Fruit fly (Drosophila melanogaster) whole organism, prepupa: ENCODE measurements around the gene Pde6.

ENCODE experiments used
- Blimp-1 ChIP-seq: fragments of 200-800 bp; sonication (Bioruptor generic); optimal IDR thresholded peaks from 3 replicates; lab custom pipeline; 2017; ENCODE audit warnings: missing biosample characterization, missing genetic modification characterization, mild to moderate bottlenecking, moderate library complexity, missing genetic modification reagents
- CG10631 ChIP-seq: fragments of 200-800 bp; sonication (Bioruptor generic); optimal IDR thresholded peaks from 2 replicates; lab custom pipeline; 2016; ENCODE audit warnings: missing biosample characterization, missing genetic modification characterization
- CG10669 ChIP-seq: fragments of 200-800 bp; sonication (Bioruptor generic); optimal IDR thresholded peaks from 3 replicates; lab custom pipeline; 2018; ENCODE audit warnings: missing biosample characterization, mild to moderate bottlenecking, missing genetic modification characterization, moderate library complexity
- CG11762 ChIP-seq: fragments of 200-800 bp; sonication (Bioruptor generic); optimal IDR thresholded peaks from 3 replicates; lab custom pipeline; 2016; ENCODE audit warnings: missing biosample characterization, missing genetic modification characterization; ENCODE audit not compliant: insufficient read depth
- CG15336 ChIP-seq: fragments of 200-800 bp; sonication (Bioruptor generic); IDR thresholded peaks from 2 replicates; pipeline ENCODE4 v1.3.6; 2022; ENCODE audit warnings: missing biosample characterization, missing genetic modification characterization
- CG1621 ChIP-seq: fragments of 200-800 bp; sonication (Bioruptor generic); optimal IDR thresholded peaks from 3 replicates; lab custom pipeline; 2018; ENCODE audit warnings: missing biosample characterization, mild to moderate bottlenecking, missing genetic modification characterization
- CG16779 ChIP-seq: fragments of 200-800 bp; sonication (Bioruptor generic); optimal IDR thresholded peaks from 3 replicates; lab custom pipeline; 2017; ENCODE audit warnings: missing biosample characterization, mild to moderate bottlenecking, missing genetic modification characterization
- CG3032 ChIP-seq: fragments of 200-800 bp; optimal IDR thresholded peaks from 2 replicates; lab custom pipeline; 2019; ENCODE audit warnings: missing biosample characterization, mild to moderate bottlenecking, missing genetic modification characterization, moderate library complexity
- CG32006 ChIP-seq: fragments of 200-800 bp; sonication (Bioruptor generic); optimal IDR thresholded peaks from 3 replicates; lab custom pipeline; 2017; ENCODE audit warnings: missing biosample characterization, mild to moderate bottlenecking, missing genetic modification characterization
- CG34406 ChIP-seq: fragments of 200-800 bp; sonication (Bioruptor generic); optimal IDR thresholded peaks from 3 replicates; lab custom pipeline; 2016; ENCODE audit warnings: missing biosample characterization, missing genetic modification characterization
- CG3919 ChIP-seq: fragments of 200-800 bp; sonication (Bioruptor generic); optimal IDR thresholded peaks from 3 replicates; lab custom pipeline; 2016; ENCODE audit warnings: missing biosample characterization, missing genetic modification characterization
- CG6163 ChIP-seq: fragments of 200-800 bp; sonication (Bioruptor generic); IDR thresholded peaks from 3 replicates; pipeline ENCODE4 v1.3.6; 2022; ENCODE audit warnings: missing biosample characterization, missing genetic modification characterization
- CG6808 ChIP-seq: fragments of 200-800 bp; sonication (Bioruptor generic); optimal IDR thresholded peaks from 3 replicates; lab custom pipeline; 2017; ENCODE audit warnings: missing biosample characterization, missing genetic modification characterization, mild to moderate bottlenecking, moderate library complexity, missing genetic modification reagents
- CG6854 ChIP-seq: fragments of 200-800 bp; sonication (Bioruptor generic); optimal IDR thresholded peaks from 2 replicates; lab custom pipeline; 2017; ENCODE audit warnings: missing biosample characterization, mild to moderate bottlenecking, missing genetic modification characterization
- CG8119 ChIP-seq: fragments of 200-800 bp; sonication (Bioruptor generic); IDR thresholded peaks from 3 replicates; pipeline ENCODE4 v1.3.6; 2022; ENCODE audit warnings: missing biosample characterization, missing genetic modification characterization
- CG8319 ChIP-seq: fragments of 200-800 bp; sonication (Bioruptor generic); optimal IDR thresholded peaks from 3 replicates; lab custom pipeline; 2016; ENCODE audit warnings: missing biosample characterization, missing genetic modification characterization
- CG8632 ChIP-seq: fragments of 200-800 bp; sonication (Bioruptor generic); optimal IDR thresholded peaks from 3 replicates; lab custom pipeline; 2016; ENCODE audit warnings: missing biosample characterization, missing genetic modification characterization
- CG9139 ChIP-seq: fragments of 200-800 bp; sonication (Bioruptor generic); optimal IDR thresholded peaks from 3 replicates; lab custom pipeline; 2017; ENCODE audit warnings: missing biosample characterization, mild to moderate bottlenecking, missing genetic modification characterization
- Eip75B ChIP-seq: fragments of 200-800 bp; sonication (Bioruptor generic); optimal IDR thresholded peaks from 3 replicates; lab custom pipeline; 2016; ENCODE audit warnings: missing biosample characterization, missing genetic modification characterization
- Eip78C ChIP-seq: fragments of 200-800 bp; sonication (Bioruptor generic); peaks from one replicate; lab custom pipeline; 2016; ENCODE audit warnings: missing biosample characterization, missing genetic modification characterization
- Hr39 ChIP-seq: fragments of 200-800 bp; sonication (Bioruptor generic); optimal IDR thresholded peaks from 2 replicates; lab custom pipeline; 2016; ENCODE audit warnings: missing biosample characterization, missing genetic modification characterization
- Hr4 ChIP-seq: fragments of 200-800 bp; sonication (Bioruptor generic); optimal IDR thresholded peaks from 3 replicates; lab custom pipeline; 2016; ENCODE audit warnings: missing biosample characterization, missing genetic modification characterization
- Lpt ChIP-seq: fragments of 200-800 bp; sonication (Bioruptor generic); optimal IDR thresholded peaks from 3 replicates; lab custom pipeline; 2016; ENCODE audit warnings: missing biosample characterization, missing genetic modification characterization
- Met ChIP-seq: fragments of 200-800 bp; sonication (Bioruptor generic); optimal IDR thresholded peaks from 3 replicates; lab custom pipeline; 2016; ENCODE audit warnings: missing biosample characterization, missing genetic modification characterization
- OdsH ChIP-seq: fragments of 200-800 bp; sonication (Bioruptor generic); optimal IDR thresholded peaks from 3 replicates; lab custom pipeline; 2016; ENCODE audit warnings: missing biosample characterization, missing genetic modification characterization
- Sox102F ChIP-seq: fragments of 200-800 bp; sonication (Bioruptor generic); optimal IDR thresholded peaks from 2 replicates; lab custom pipeline; 2016; ENCODE audit warnings: missing biosample characterization, mild to moderate bottlenecking, missing genetic modification characterization
- Sox15 ChIP-seq: fragments of 200-800 bp; sonication (Bioruptor generic); optimal IDR thresholded peaks from 3 replicates; lab custom pipeline; 2016; ENCODE audit warnings: missing biosample characterization, missing genetic modification characterization
- achi ChIP-seq: fragments of 200-800 bp; sonication (Bioruptor generic); optimal IDR thresholded peaks from 3 replicates; lab custom pipeline; 2016; ENCODE audit warnings: missing biosample characterization, missing genetic modification characterization
- acj6 ChIP-seq: fragments of 200-800 bp; sonication (Bioruptor generic); optimal IDR thresholded peaks from 3 replicates; lab custom pipeline; 2016; ENCODE audit warnings: missing biosample characterization, missing genetic modification characterization
- dsx ChIP-seq: fragments of 200-800 bp; optimal IDR thresholded peaks from 3 replicates; lab custom pipeline; 2019; ENCODE audit warnings: missing biosample characterization, mild to moderate bottlenecking, missing genetic modification characterization, moderate library complexity; ENCODE audit not compliant: poor library complexity, severe bottlenecking
- esn ChIP-seq: fragments of 200-800 bp; sonication (Bioruptor generic); optimal IDR thresholded peaks from 2 replicates; lab custom pipeline; 2016; ENCODE audit warnings: missing biosample characterization, mild to moderate bottlenecking, missing genetic modification characterization, moderate library complexity
- lz ChIP-seq: fragments of 200-800 bp; sonication (Bioruptor generic); optimal IDR thresholded peaks from 3 replicates; lab custom pipeline; 2016; ENCODE audit warnings: missing biosample characterization, missing genetic modification characterization
- net ChIP-seq: fragments of 200-800 bp; sonication (Bioruptor generic); optimal IDR thresholded peaks from 3 replicates; lab custom pipeline; 2016; ENCODE audit warnings: missing biosample characterization, missing genetic modification characterization
- pdm3 ChIP-seq: fragments of 200-800 bp; sonication (Bioruptor generic); optimal IDR thresholded peaks from 3 replicates; lab custom pipeline; 2016; ENCODE audit warnings: missing biosample characterization, missing genetic modification characterization
- spab ChIP-seq: fragments of 200-800 bp; sonication (Bioruptor generic); optimal IDR thresholded peaks from 2 replicates; lab custom pipeline; 2017; ENCODE audit warnings: missing biosample characterization, mild to moderate bottlenecking, missing genetic modification characterization, missing genetic modification reagents
- ss ChIP-seq, 2 experiments: fragments of 200-800 bp; sonication (Bioruptor generic); optimal IDR thresholded peaks; 2 replicates in 1 of 2; 3 replicates in 1 of 2; lab custom pipeline; 2017 to 2018; ENCODE audit warnings: mild to moderate bottlenecking in 2 of 2, missing biosample characterization in 2 of 2, missing genetic modification characterization in 2 of 2, moderate library complexity in 1 of 2
- svp ChIP-seq: fragments of 200-800 bp; sonication (Bioruptor generic); peaks from one replicate; lab custom pipeline; 2016; ENCODE audit warnings: missing biosample characterization, missing genetic modification characterization
- vri ChIP-seq: fragments of 200-800 bp; sonication (Bioruptor generic); optimal IDR thresholded peaks from 3 replicates; lab custom pipeline; 2016; ENCODE audit warnings: missing biosample characterization, mild to moderate bottlenecking, missing genetic modification characterization

The Pde6 gene

dm6 chr3R:14476273-14476672, 81.8 kb downstream of the Pde6 start (continued):
- TF ChIP-seq svp (GFP tag; lab: Kevin White, UChicago): peak; percentile 31
- TF ChIP-seq Hr4 (GFP tag; lab: Kevin White, UChicago): peak; percentile 87
- TF ChIP-seq Met (GFP tag; lab: Kevin White, UChicago): peak; percentile 43
- TF ChIP-seq Sox102F: no peak
- TF ChIP-seq Sox15 (GFP tag; lab: Kevin White, UChicago): no peak
- peak; percentile 62 for TF ChIP-seq CG11762
- TF ChIP-seq Eip75B (GFP tag; lab: Kevin White, UChicago): peak; percentile 62
- peak; percentile 77 for TF ChIP-seq OdsH
- TF ChIP-seq CG3032 (tag; lab: Kevin White, UChicago): peak; percentile 49
- peak; percentile 38 for TF ChIP-seq CG6808 (GFP tag; lab: Kevin White, UChicago)
- TF ChIP-seq CG9139 (GFP tag; lab: Kevin White, UChicago): no peak
- TF ChIP-seq esn (GFP tag; lab: Kevin White, UChicago): peak; percentile 38
- TF ChIP-seq CG32006 (GFP tag; lab: Kevin White, UChicago): peak; percentile 90
- peak; percentile 88 for TF ChIP-seq CG8119
- peak; percentile 64 for TF ChIP-seq acj6 (GFP tag; lab: Kevin White, UChicago)
- peak; percentile 74 for TF ChIP-seq pdm3 (GFP tag; lab: Kevin White, UChicago)
- TF ChIP-seq CG16779 (tag; lab: Kevin White, UChicago): peak; percentile 46
- peak; percentile 38 for TF ChIP-seq lz
- peak; percentile 86 for TF ChIP-seq Lpt (GFP tag; lab: Kevin White, UChicago)
- TF ChIP-seq net: peak; percentile 70
- no peak for TF ChIP-seq Blimp-1 (GFP tag; lab: Kevin White, UChicago)
- TF ChIP-seq CG8319 (GFP tag; lab: Kevin White, UChicago): peak; percentile 0
- peak; percentile 83 for TF ChIP-seq CG3919 (GFP tag; lab: Kevin White, UChicago)
- no peak for TF ChIP-seq ss (GFP tag; optimal IDR thresholded peaks at IDR 0.05; lab: Kevin White, UChicago)
- peak; percentile 20 for TF ChIP-seq CG8632
- TF ChIP-seq CG1621 (tag; lab: Kevin White, UChicago): peak; percentile 34

dm6 chr3R:14474073-14474722, 83.9 kb downstream of the Pde6 start:
- TF ChIP-seq CG8119 (0 out of 3 replicates have a peak, but pooled peaks have one; percentile 12), CG34406 (GFP tag; lab: Kevin White, UChicago) (no peak), spab (GFP tag; lab: Kevin White, UChicago) (no peak), svp (GFP tag; lab: Kevin White, UChicago) (peak; percentile 66), CG10669 (GFP tag; lab: Kevin White, UChicago) (peak; percentile 4), Met (GFP tag; lab: Kevin White, UChicago) (peak; percentile 26), Eip78C (peak; percentile 59), vri (GFP tag; lab: Kevin White, UChicago) (no peak), acj6 (GFP tag; lab: Kevin White, UChicago) (no peak), pdm3 (GFP tag; lab: Kevin White, UChicago) (no peak), CG6163 (GFP tag; lab: Robert Waterston, UW) (peak; percentile 27; the same call in 1 of the 3 replicates), CG10631 (GFP tag; lab: Kevin White, UChicago) (peak; percentile 8), esn (GFP tag; lab: Kevin White, UChicago) (peak; percentile 18), dsx (GFP tag; lab: Kevin White, UChicago) (peak; percentile 7), achi (GFP tag; lab: Kevin White, UChicago) (peak; percentile 10), Hr39 (GFP tag; lab: Kevin White, UChicago) (peak; percentile 3), CG15336 (GFP tag; lab: Robert Waterston, UW) (no peak), Sox102F (peak; percentile 16), CG6854 (GFP tag; lab: Kevin White, UChicago) (no peak)
